Worm (Caenorhabditis elegans) whole organism, mixed stage, embryonic: ENCODE results near the gene aakb-1.

Experiments used
- M03D4.4 ChIP-seq: sonication (generic microtip); optimal IDR thresholded peaks from 2 replicates; lab custom pipeline; 2017; ENCODE audit warnings: mild to moderate bottlenecking, missing genetic modification characterization, missing compliant biosample characterization
- bed-3 ChIP-seq: fragments of 200-800 bp; sonication (Bioruptor generic); optimal IDR thresholded peaks from 3 replicates; lab custom pipeline; 2018; ENCODE audit warnings: mild to moderate bottlenecking, missing genetic modification characterization, moderate library complexity, missing compliant biosample characterization
- blmp-1 ChIP-seq: fragments of 150-350 bp; optimal IDR thresholded peaks from 2 replicates; lab custom pipeline; 2014; ENCODE audit warnings: missing biosample characterization, missing genetic modification characterization
- ceh-39 ChIP-seq: fragments of 150-350 bp; optimal IDR thresholded peaks from 2 replicates; lab custom pipeline; 2014; ENCODE audit warnings: missing biosample characterization, missing genetic modification characterization
- ceh-83 ChIP-seq: fragments of 200-800 bp; sonication (Bioruptor generic); optimal IDR thresholded peaks from 2 replicates; lab custom pipeline; 2018; ENCODE audit warnings: mild to moderate bottlenecking, missing genetic modification characterization, missing compliant biosample characterization
- ces-1 ChIP-seq: fragments of 150-350 bp; optimal IDR thresholded peaks from 2 replicates; lab custom pipeline; 2014; ENCODE audit warnings: missing biosample characterization, missing genetic modification reagents, missing genetic modification characterization
- cnd-1 ChIP-seq: fragments of 200-800 bp; sonication (Bioruptor generic); optimal IDR thresholded peaks from 2 replicates; lab custom pipeline; 2018; ENCODE audit warnings: mild to moderate bottlenecking, missing genetic modification characterization, missing compliant biosample characterization
- elt-1 ChIP-seq: sonication (generic microtip); optimal IDR thresholded peaks from 2 replicates; lab custom pipeline; 2017; ENCODE audit warnings: missing genetic modification characterization, mild to moderate bottlenecking, missing compliant biosample characterization, antibody characterized with exemption, moderate library complexity, borderline replicate concordance; ENCODE audit not compliant: insufficient read depth
- elt-3 ChIP-seq: fragments of 150-350 bp; optimal IDR thresholded peaks from 2 replicates; lab custom pipeline; 2014; ENCODE audit warnings: missing biosample characterization, missing genetic modification characterization
- flh-1 ChIP-seq: fragments of 200-800 bp; sonication (Bioruptor generic); optimal IDR thresholded peaks from 2 replicates; lab custom pipeline; 2018; ENCODE audit warnings: mild to moderate bottlenecking, missing genetic modification characterization, moderate library complexity, missing compliant biosample characterization
- ham-2 ChIP-seq: fragments of 200-800 bp; sonication (Bioruptor generic); optimal IDR thresholded peaks from 2 replicates; lab custom pipeline; 2018; ENCODE audit warnings: mild to moderate bottlenecking, missing genetic modification characterization, missing compliant biosample characterization
- hlh-1 ChIP-seq: fragments of 150-350 bp; optimal IDR thresholded peaks from 2 replicates; lab custom pipeline; 2014; ENCODE audit warnings: missing biosample characterization, missing genetic modification reagents, missing genetic modification characterization
- lin-13 ChIP-seq: fragments of 150-350 bp; optimal IDR thresholded peaks from 2 replicates; lab custom pipeline; 2014; ENCODE audit warnings: missing biosample characterization, missing genetic modification characterization
- lin-32 ChIP-seq: fragments of 200-800 bp; sonication (Bioruptor generic); optimal IDR thresholded peaks from 2 replicates; lab custom pipeline; 2018; ENCODE audit warnings: mild to moderate bottlenecking, missing genetic modification characterization, missing compliant biosample characterization
- lsy-2 ChIP-seq: fragments of 150-350 bp; optimal IDR thresholded peaks from 2 replicates; lab custom pipeline; 2014; ENCODE audit warnings: missing biosample characterization, missing genetic modification characterization
- mab-5 ChIP-seq: fragments of 150-350 bp; optimal IDR thresholded peaks from 2 replicates; lab custom pipeline; 2014; ENCODE audit warnings: missing biosample characterization, missing genetic modification characterization
- mep-1 ChIP-seq: fragments of 150-350 bp; optimal IDR thresholded peaks from 2 replicates; lab custom pipeline; 2017; ENCODE audit warnings: missing biosample characterization, missing genetic modification reagents, missing genetic modification characterization, inconsistent platforms
- mls-2 ChIP-seq: sonication (generic microtip); optimal IDR thresholded peaks from 2 replicates; lab custom pipeline; 2016; ENCODE audit warnings: mild to moderate bottlenecking, missing genetic modification characterization, moderate library complexity, missing compliant biosample characterization
- nhr-12 ChIP-seq: fragments of 150-350 bp; optimal IDR thresholded peaks from 2 replicates; lab custom pipeline; 2014; ENCODE audit warnings: missing biosample characterization, missing genetic modification characterization
- nhr-2 ChIP-seq: fragments of 150-350 bp; optimal IDR thresholded peaks from 2 replicates; lab custom pipeline; 2014; ENCODE audit warnings: missing biosample characterization, missing genetic modification characterization
- nhr-237 ChIP-seq: fragments of 150-350 bp; optimal IDR thresholded peaks from 2 replicates; lab custom pipeline; 2014; ENCODE audit warnings: missing biosample characterization, missing genetic modification characterization
- nhr-28 ChIP-seq: fragments of 150-350 bp; optimal IDR thresholded peaks from 2 replicates; lab custom pipeline; 2014; ENCODE audit warnings: missing biosample characterization, missing genetic modification characterization
- nhr-76 ChIP-seq: sonication (generic microtip); optimal IDR thresholded peaks from 2 replicates; lab custom pipeline; 2017; ENCODE audit warnings: missing biosample characterization, missing genetic modification characterization
- pha-4 ChIP-seq: fragments of 150-350 bp; optimal IDR thresholded peaks from 2 replicates; lab custom pipeline; 2018; ENCODE audit warnings: missing biosample characterization, missing genetic modification reagents, missing genetic modification characterization
- sem-2 ChIP-seq: fragments of 200-800 bp; sonication (Bioruptor generic); optimal IDR thresholded peaks from 2 replicates; lab custom pipeline; 2018; ENCODE audit warnings: mild to moderate bottlenecking, missing genetic modification characterization, missing compliant biosample characterization
- snpc-4 ChIP-seq: fragments of 150-350 bp; optimal IDR thresholded peaks from 2 replicates; lab custom pipeline; 2014; ENCODE audit warnings: missing biosample characterization, missing genetic modification characterization
- sptf-1 ChIP-seq: sonication (generic microtip); optimal IDR thresholded peaks from 2 replicates; lab custom pipeline; 2017; ENCODE audit warnings: mild to moderate bottlenecking, missing genetic modification characterization, moderate library complexity, missing compliant biosample characterization
- tbx-8 ChIP-seq: fragments of 200-800 bp; sonication (Bioruptor generic); optimal IDR thresholded peaks from 2 replicates; lab custom pipeline; 2018; ENCODE audit warnings: mild to moderate bottlenecking, missing genetic modification characterization, moderate library complexity, missing compliant biosample characterization
- unc-120 ChIP-seq: sonication (generic microtip); optimal IDR thresholded peaks from 2 replicates; lab custom pipeline; 2017; ENCODE audit warnings: missing genetic modification characterization, missing compliant biosample characterization; ENCODE audit not compliant: poor library complexity, severe bottlenecking
- unc-62 ChIP-seq: fragments of 150-350 bp; optimal IDR thresholded peaks from 2 replicates; lab custom pipeline; 2014; ENCODE audit warnings: missing biosample characterization, missing genetic modification reagents, missing genetic modification characterization
- zip-8 ChIP-seq: fragments of 150-350 bp; optimal IDR thresholded peaks from 2 replicates; lab custom pipeline; 2014; ENCODE audit warnings: missing biosample characterization, missing genetic modification characterization
- ztf-11 ChIP-seq: fragments of 150-350 bp; optimal IDR thresholded peaks from 2 replicates; lab custom pipeline; 2014; ENCODE audit warnings: missing biosample characterization, missing genetic modification characterization

The aakb-1 gene

DNA sequence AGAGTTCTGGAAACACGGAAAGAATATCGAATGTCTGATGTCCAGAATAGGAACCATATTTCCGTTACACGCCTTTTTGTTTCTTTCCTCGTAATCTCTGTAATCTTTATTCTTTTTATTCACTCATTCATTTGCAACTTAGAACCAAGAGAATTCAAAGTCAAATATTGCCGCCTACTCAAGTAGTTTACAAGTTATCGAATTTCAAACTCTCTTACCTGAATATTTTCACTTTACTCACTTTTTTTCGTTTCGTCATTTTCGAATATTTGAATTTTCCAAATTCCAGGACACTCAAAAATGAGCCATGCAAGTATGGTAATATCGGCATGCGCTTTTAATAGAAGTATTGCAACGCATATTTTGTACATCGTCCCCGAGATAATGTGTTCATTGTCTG is 31.2 kb upstream of the aakb-1 start, which contains the start of gene K11E4.6:
TSS of gene K11E4.6 (plus strand) at position 301 of the 400 bp plus-strand sequence.
- TF ChIP-seq M03D4.4 (no peak), ceh-39 (no peak), nhr-2 (tag; lab: Kevin White, UChicago) (no peak), unc-120 (tag; lab: Kevin White, UChicago) (no peak), ham-2 (GFP tag; lab: Kevin White, UChicago) (no peak), nhr-28 (tag; lab: Kevin White, UChicago) (no peak), nhr-237 (tag; lab: Kevin White, UChicago) (no peak)

DNA sequence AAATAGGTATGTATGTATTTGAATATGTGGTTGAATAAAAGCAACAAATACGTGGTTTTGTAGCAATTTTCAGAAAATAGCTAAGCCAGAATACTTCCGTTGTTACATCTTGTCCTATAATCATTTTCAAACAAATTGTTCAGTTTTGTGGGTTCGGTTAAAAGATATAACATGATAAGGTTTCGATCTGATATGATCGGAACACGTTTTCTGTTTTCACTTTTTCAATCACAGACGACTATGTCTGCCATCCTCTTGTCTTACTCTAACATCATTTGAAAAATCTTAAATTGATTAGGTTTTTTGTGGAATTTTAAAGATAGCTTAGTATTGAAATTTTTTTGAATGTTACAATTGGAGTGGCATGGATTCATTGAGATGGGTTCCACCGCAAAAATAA is 29.3 kb upstream of the aakb-1 start:
- TF ChIP-seq lin-32 (GFP tag; lab: Kevin White, UChicago) (no peak), mep-1 (tag; lab: Kevin White, UChicago) (no peak), zip-8 (tag; lab: Kevin White, UChicago) (no peak), cnd-1 (tag; lab: Kevin White, UChicago) (no peak), blmp-1 (tag; lab: Kevin White, UChicago) (no peak), elt-3 (tag; lab: Kevin White, UChicago) (no peak)

DNA sequence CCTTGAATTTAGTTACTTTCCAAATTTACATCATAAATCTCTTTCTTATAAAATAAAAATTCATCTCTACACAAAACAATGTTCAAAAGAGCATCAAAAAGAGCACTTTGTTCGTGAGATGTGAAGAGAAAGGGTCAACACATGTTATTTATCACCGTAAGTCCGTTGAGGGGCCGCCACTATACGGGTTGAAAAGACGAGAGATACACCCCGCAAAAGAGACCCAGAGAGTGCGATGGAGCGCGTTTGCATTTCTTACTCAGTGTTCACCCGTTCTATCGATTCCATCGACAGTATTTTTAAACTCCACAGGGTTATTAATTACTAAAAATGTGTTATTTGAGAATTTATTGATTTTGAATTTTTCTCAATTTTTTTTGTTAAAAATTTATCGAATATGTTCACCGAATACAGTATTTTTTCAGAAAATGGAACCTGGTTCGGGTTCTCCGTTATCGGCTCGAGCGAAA is 28.7 kb upstream of the aakb-1 start, which contains the start of gene pix-1:
TSS of gene pix-1 (plus strand) at position 420 of the 470 bp plus-strand sequence.
- TF ChIP-seq unc-62 (GFP tag; lab: Kevin White, UChicago) (peak; percentile 16), tbx-8 (GFP tag; lab: Kevin White, UChicago) (no peak), lsy-2 (tag; lab: Kevin White, UChicago) (peak; percentile 33), lin-13 (tag; lab: Kevin White, UChicago) (peak; percentile 62), ceh-39 (peak; percentile 84), nhr-2 (tag; lab: Kevin White, UChicago) (peak; percentile 11), hlh-1 (peak; percentile 47), sptf-1 (tag; lab: Kevin White, UChicago) (no peak), flh-1 (GFP tag; lab: Kevin White, UChicago) (no peak), mep-1 (tag; lab: Kevin White, UChicago) (peak; percentile 63), pha-4 (tag; lab: Kevin White, UChicago) (no peak), ces-1 (GFP tag; lab: Kevin White, UChicago) (peak; percentile 33)

DNA sequence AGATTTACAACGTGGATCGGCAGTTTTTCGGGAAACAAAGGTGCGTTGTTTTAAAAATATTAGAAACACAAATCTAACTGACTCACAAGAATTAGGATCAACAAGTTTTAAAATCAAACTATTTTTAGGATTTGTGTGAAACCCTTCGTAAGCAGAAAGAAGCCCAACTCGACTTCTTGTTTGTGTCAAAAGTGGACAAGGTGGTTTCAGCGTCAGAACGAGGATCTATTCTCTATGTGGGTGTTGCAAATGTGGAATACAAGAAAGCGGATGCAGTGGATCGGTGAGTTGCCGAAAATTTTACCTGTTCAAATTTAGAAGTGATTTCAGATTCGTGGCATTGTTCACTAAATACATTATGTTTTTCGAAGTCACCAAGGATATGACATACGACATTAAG is 26.6 kb upstream of the aakb-1 start:
- no peak for TF ChIP-seq blmp-1 (tag; lab: Kevin White, UChicago)
- no peak for TF ChIP-seq nhr-12 (tag; lab: Kevin White, UChicago)
- TF ChIP-seq sptf-1 (tag; lab: Kevin White, UChicago) = no peak
- TF ChIP-seq M03D4.4 = no peak
- TF ChIP-seq hlh-1 = no peak
- TF ChIP-seq elt-3 (tag; lab: Kevin White, UChicago) = no peak
- no peak for TF ChIP-seq bed-3 (GFP tag; lab: Kevin White, UChicago)
- no peak for TF ChIP-seq nhr-2 (tag; lab: Kevin White, UChicago)
- TF ChIP-seq flh-1 (GFP tag; lab: Kevin White, UChicago) = no peak
- no peak for TF ChIP-seq snpc-4
- no peak for TF ChIP-seq ceh-83 (GFP tag; lab: Kevin White, UChicago)
- no peak for TF ChIP-seq nhr-237 (tag; lab: Kevin White, UChicago)
- no peak for TF ChIP-seq pha-4 (tag; lab: Kevin White, UChicago)
- no peak for TF ChIP-seq elt-1 (tag; lab: Kevin White, UChicago)
- TF ChIP-seq nhr-76 (tag; lab: Kevin White, UChicago) = no peak

DNA sequence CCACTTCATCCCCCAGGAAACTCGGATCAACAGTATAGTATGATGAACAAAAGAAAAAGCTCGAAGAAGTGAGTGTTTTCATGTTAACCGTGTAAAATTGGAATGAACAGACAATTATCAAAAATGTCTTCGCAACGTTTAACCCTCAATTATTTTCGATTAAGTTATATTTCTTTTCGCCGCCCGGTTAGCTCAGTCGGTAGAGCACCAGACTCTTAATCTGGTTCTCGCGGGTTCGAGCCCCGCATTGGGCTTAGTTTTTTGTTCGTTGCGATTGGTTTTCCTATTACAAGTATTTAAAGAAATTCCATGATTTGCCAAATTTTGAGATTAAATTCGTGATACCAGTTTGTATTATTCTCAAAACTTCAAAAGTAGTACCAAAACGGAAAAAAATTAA is 25.8 kb upstream of the aakb-1 start:
- TF ChIP-seq unc-120 (tag; lab: Kevin White, UChicago) (no peak), nhr-237 (tag; lab: Kevin White, UChicago) (no peak), ham-2 (GFP tag; lab: Kevin White, UChicago) (no peak), zip-8 (tag; lab: Kevin White, UChicago) (no peak), elt-3 (tag; lab: Kevin White, UChicago) (no peak), lsy-2 (tag; lab: Kevin White, UChicago) (no peak), ztf-11 (no peak), pha-4 (tag; lab: Kevin White, UChicago) (no peak), lin-32 (GFP tag; lab: Kevin White, UChicago) (no peak), nhr-76 (tag; lab: Kevin White, UChicago) (no peak), mls-2 (tag; lab: Kevin White, UChicago) (no peak), lin-13 (tag; lab: Kevin White, UChicago) (no peak), mab-5 (tag; lab: Kevin White, UChicago) (no peak), sem-2 (GFP tag; lab: Kevin White, UChicago) (no peak), mep-1 (tag; lab: Kevin White, UChicago) (no peak), nhr-2 (tag; lab: Kevin White, UChicago) (no peak), snpc-4 (no peak), nhr-28 (tag; lab: Kevin White, UChicago) (no peak), ceh-83 (GFP tag; lab: Kevin White, UChicago) (no peak), elt-1 (tag; lab: Kevin White, UChicago) (no peak)
- TF ChIP-seq, all 35 proteins: peak for 0
